Worm (Caenorhabditis elegans) whole organism, L2 larva: ENCODE results near the gene C32H11.3.

Experiments used
- alr-1 ChIP-seq: fragments of 150-350 bp; optimal IDR thresholded peaks from 2 replicates; lab custom pipeline; 2014; ENCODE audit warnings: missing biosample characterization, missing genetic modification characterization
- egl-27 ChIP-seq: sonication (generic microtip); optimal IDR thresholded peaks from 3 replicates; lab custom pipeline; 2017; ENCODE audit warnings: missing biosample characterization, missing genetic modification reagents, missing genetic modification characterization
- lin-13 ChIP-seq: fragments of 150-350 bp; optimal IDR thresholded peaks from 2 replicates; lab custom pipeline; 2014; ENCODE audit warnings: missing biosample characterization, missing genetic modification reagents, missing genetic modification characterization
- unc-62 ChIP-seq: fragments of 150-350 bp; optimal IDR thresholded peaks from 2 replicates; lab custom pipeline; 2014; ENCODE audit warnings: missing biosample characterization, missing genetic modification reagents, missing genetic modification characterization

- TF ChIP-seq unc-62 (GFP tag; lab: Kevin White, UChicago) (no peak), alr-1 (no peak), lin-13 (GFP tag; lab: Kevin White, UChicago) (no peak), egl-27 (tag; lab: Kevin White, UChicago) (no peak)
Measured at ce11 chrIV:12915479-12915878, 2.9 kb upstream of the C32H11.3 start, which contains the start of gene srz-15.
